Fruit fly (Drosophila melanogaster): ENCODE data around the gene Nazo.
A peak's percentile ranks its signal among the peaks of the same experiment; 100 is the strongest.

Gene Nazo

DNA sequence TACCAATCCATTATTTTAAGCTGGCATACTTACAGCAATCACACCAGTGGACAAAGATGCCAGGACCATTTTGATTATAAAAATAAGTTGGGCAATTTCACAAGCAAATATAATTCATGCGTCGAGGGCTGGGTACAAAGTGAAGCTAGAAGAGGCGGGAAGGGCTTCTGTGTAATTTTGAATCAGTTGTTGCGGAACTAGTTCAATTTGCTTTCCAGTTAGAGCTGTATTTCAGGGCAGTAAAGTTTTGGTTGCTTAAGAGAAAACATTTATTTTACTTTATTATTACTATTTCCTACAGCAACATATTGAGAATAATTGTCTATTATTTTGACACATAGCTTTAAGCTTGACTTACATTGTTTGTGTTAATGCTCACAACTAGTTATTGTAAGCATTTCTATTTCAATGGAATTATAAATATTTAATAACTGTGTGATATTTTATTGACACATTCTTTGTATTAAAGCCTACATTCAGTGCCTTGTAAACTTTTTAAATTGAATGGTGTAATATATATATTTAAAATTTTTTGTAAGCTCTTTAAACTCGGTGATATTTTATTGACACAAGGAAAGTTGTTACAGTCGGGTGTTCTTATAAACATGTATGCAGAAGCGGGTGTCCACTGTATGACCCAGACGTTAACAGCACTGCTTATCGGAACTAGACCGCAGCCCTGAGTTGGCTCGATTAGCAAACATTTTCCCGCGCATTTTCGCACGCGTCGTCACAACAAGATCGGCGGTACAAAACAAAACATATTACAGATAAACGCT, 23.2 kb upstream of the Nazo start, which contains the start of the genes RPA1 and Mcm2:
TSS of gene RPA1 (minus strand) at position 150 of the 779 bp plus-strand sequence.
TSS of gene Mcm2 (plus strand) at position 669 of the 779 bp plus-strand sequence.
- TF ChIP-seq br (GFP tag; optimal IDR thresholded peaks at IDR 0.05) (peak; percentile 49), jim (GFP tag; optimal IDR thresholded peaks at IDR 0.05) (peak; percentile 76), dl (GFP tag; optimal IDR thresholded peaks at IDR 0.05; ENCODE audit: insufficient read depth in 1 of 2, partially characterized antibody in 2 of 2) (no peak), dsf (GFP tag; optimal IDR thresholded peaks at IDR 0.05; ENCODE audit: borderline replicate concordance) (peak; percentile 39), Rel (GFP tag; optimal IDR thresholded peaks at IDR 0.05) (no peak), Rel (tag; optimal IDR thresholded peaks at IDR 0.05) (peak; percentile 19), lola (GFP tag; optimal IDR thresholded peaks at IDR 0.05) (no peak), Jra (GFP tag; optimal IDR thresholded peaks at IDR 0.05) (no peak), HLH106 (tag; optimal IDR thresholded peaks at IDR 0.05) (peak; percentile 87), N (GFP tag; optimal IDR thresholded peaks at IDR 0.05) (no peak), dmrt93B (GFP tag; optimal IDR thresholded peaks at IDR 0.05) (peak; percentile 83), CG32264 (GFP tag; optimal IDR thresholded peaks at IDR 0.05) (no peak), foxo (GFP tag; optimal IDR thresholded peaks at IDR 0.05) (peak in 1 of 2 experiments; percentile 89), Myc (optimal IDR thresholded peaks at IDR 0.05) (no peak), GATAd (GFP tag; optimal IDR thresholded peaks at IDR 0.05) (peak; percentile 8), OdsH (GFP tag; optimal IDR thresholded peaks at IDR 0.05) (peak; percentile 73), pan (optimal IDR thresholded peaks at IDR 0.05) (no peak), Mio (GFP tag; optimal IDR thresholded peaks at IDR 0.05) (peak; percentile 1), woc (GFP tag; optimal IDR thresholded peaks at IDR 0.05) (peak; percentile 81), Hr78 (GFP tag; optimal IDR thresholded peaks at IDR 0.05) (no peak), Hnf4 (GFP tag; optimal IDR thresholded peaks at IDR 0.05) (no peak), CrebA (GFP tag; optimal IDR thresholded peaks at IDR 0.05; ENCODE audit: borderline replicate concordance) (no peak), tai (GFP tag; optimal IDR thresholded peaks at IDR 0.05) (no peak), Sp1 (GFP tag; optimal IDR thresholded peaks at IDR 0.05) (peak; percentile 84), Hr83 (GFP tag; optimal IDR thresholded peaks at IDR 0.05; ENCODE audit: poor library complexity, severe bottlenecking) (peak; percentile 73), psq (GFP tag; optimal IDR thresholded peaks at IDR 0.05) (peak; percentile 77), brk (GFP tag; optimal IDR thresholded peaks at IDR 0.05) (no peak), CG9705 (GFP tag; optimal IDR thresholded peaks at IDR 0.05) (peak; percentile 64), ey (GFP tag; optimal IDR thresholded peaks at IDR 0.05) (peak; percentile 69), rgr (GFP tag; optimal IDR thresholded peaks at IDR 0.05) (peak; percentile 74), usp (GFP tag; optimal IDR thresholded peaks at IDR 0.05) (no peak), Dfd (GFP tag; optimal IDR thresholded peaks at IDR 0.05) (no peak), h (GFP tag; optimal IDR thresholded peaks at IDR 0.05) (peak; percentile 75), fru (GFP tag; optimal IDR thresholded peaks at IDR 0.05) (peak; percentile 74), sv (GFP tag; optimal IDR thresholded peaks at IDR 0.05) (peak; percentile 55), Dif (GFP tag; optimal IDR thresholded peaks at IDR 0.05; ENCODE audit: partially characterized antibody) (no peak), Vsx2 (GFP tag; optimal IDR thresholded peaks at IDR 0.05; ENCODE audit: partially characterized antibody) (no peak), Abd-B (GFP tag; optimal IDR thresholded peaks at IDR 0.05) (no peak)

dm6 chr3R:8269740-8270139, 17.9 kb upstream of the Nazo start, which contains the start of gene CG9630:
Gene CG9630 (minus strand): TSS chr3R:8269896.
- TF ChIP-seq Dif (GFP tag; optimal IDR thresholded peaks at IDR 0.05; ENCODE audit: partially characterized antibody) (peak; percentile 13), Jra (GFP tag; optimal IDR thresholded peaks at IDR 0.05) (no peak), Myc (optimal IDR thresholded peaks at IDR 0.05) (peak; percentile 55)
